Fruit fly (Drosophila melanogaster) whole organism, embryonic: ENCODE measurements around the gene CG12081.

ENCODE experiments used
- B-H1 ChIP-seq: fragments of 200-800 bp; sonication (Bioruptor generic); IDR thresholded peaks from 3 replicates; pipeline ENCODE4 v1.3.6; 2022; ENCODE audit warnings: missing biosample characterization, missing genetic modification characterization
- CG10654 ChIP-seq: fragments of 200-800 bp; sonication (Bioruptor generic); optimal IDR thresholded peaks from 2 replicates; lab custom pipeline; 2016; ENCODE audit warnings: missing biosample characterization, missing genetic modification characterization
- CG11085 ChIP-seq: fragments of 200-800 bp; sonication (Bioruptor generic); IDR thresholded peaks from 2 replicates; pipeline ENCODE4 v1.3.6; 2022; ENCODE audit warnings: missing biosample characterization, missing genetic modification characterization
- CG12155 ChIP-seq: fragments of 200-800 bp; sonication (Bioruptor generic); optimal IDR thresholded peaks from 3 replicates; lab custom pipeline; 2016; ENCODE audit warnings: missing biosample characterization, missing genetic modification characterization
- CG12391 ChIP-seq: fragments of 200-800 bp; sonication (Bioruptor generic); optimal IDR thresholded peaks from 3 replicates; lab custom pipeline; 2018; ENCODE audit warnings: missing biosample characterization, mild to moderate bottlenecking, missing genetic modification characterization, moderate library complexity
- CG13624 ChIP-seq: fragments of 200-800 bp; sonication (Bioruptor generic); optimal IDR thresholded peaks from 2 replicates; lab custom pipeline; 2016; ENCODE audit warnings: missing biosample characterization, missing genetic modification characterization
- CG1529 ChIP-seq: fragments of 200-800 bp; sonication (Bioruptor generic); optimal IDR thresholded peaks from 3 replicates; lab custom pipeline; 2018; ENCODE audit warnings: missing biosample characterization, missing genetic modification characterization
- CG17359 ChIP-seq: fragments of 200-800 bp; sonication (Bioruptor generic); optimal IDR thresholded peaks from 3 replicates; lab custom pipeline; 2018; ENCODE audit warnings: missing biosample characterization, mild to moderate bottlenecking, missing genetic modification characterization, moderate library complexity
- CG18262 ChIP-seq: fragments of 200-800 bp; optimal IDR thresholded peaks from 3 replicates; lab custom pipeline; 2019; ENCODE audit warnings: missing biosample characterization, mild to moderate bottlenecking, missing genetic modification characterization, moderate library complexity
- CG18619 ChIP-seq: fragments of 200-800 bp; sonication (Bioruptor generic); optimal IDR thresholded peaks from 3 replicates; lab custom pipeline; 2017; ENCODE audit warnings: missing biosample characterization, mild to moderate bottlenecking, missing genetic modification characterization
- CG2875 ChIP-seq: fragments of 200-800 bp; sonication (Bioruptor generic); optimal IDR thresholded peaks from 2 replicates; lab custom pipeline; 2017; ENCODE audit warnings: missing biosample characterization, mild to moderate bottlenecking, missing genetic modification characterization, missing genetic modification reagents
- CG30431 ChIP-seq: fragments of 200-800 bp; sonication (Bioruptor generic); optimal IDR thresholded peaks from 2 replicates; lab custom pipeline; 2017; ENCODE audit warnings: missing biosample characterization, missing genetic modification characterization
- CG3838 ChIP-seq: fragments of 200-800 bp; sonication (Bioruptor generic); optimal IDR thresholded peaks from 3 replicates; lab custom pipeline; 2016; ENCODE audit warnings: missing biosample characterization, missing genetic modification characterization
- CG7271 ChIP-seq: fragments of 200-800 bp; sonication (Bioruptor generic); optimal IDR thresholded peaks from 2 replicates; lab custom pipeline; 2018; ENCODE audit warnings: missing biosample characterization, mild to moderate bottlenecking, missing genetic modification characterization, moderate library complexity
- CG7745 ChIP-seq: fragments of 200-800 bp; sonication (Bioruptor generic); optimal IDR thresholded peaks from 2 replicates; lab custom pipeline; 2018; ENCODE audit warnings: missing biosample characterization, mild to moderate bottlenecking, missing genetic modification characterization, moderate library complexity
- CG8290 ChIP-seq, 3 experiments: fragments of 200-800 bp; sonication (Bioruptor generic); optimal IDR thresholded peaks; 2 replicates each; lab custom pipeline; 2016 to 2019; ENCODE audit warnings: missing biosample characterization in 3 of 3, missing genetic modification characterization in 3 of 3, mild to moderate bottlenecking in 2 of 3, moderate library complexity in 1 of 3
- CG9797 ChIP-seq: fragments of 200-800 bp; sonication (Bioruptor generic); optimal IDR thresholded peaks from 3 replicates; lab custom pipeline; 2018; ENCODE audit warnings: missing biosample characterization, mild to moderate bottlenecking, missing genetic modification characterization
- CG9817 ChIP-seq: fragments of 200-800 bp; sonication (Bioruptor generic); optimal IDR thresholded peaks from 2 replicates; lab custom pipeline; 2018; ENCODE audit warnings: missing biosample characterization, mild to moderate bottlenecking, missing genetic modification characterization, moderate library complexity
- CG9932 ChIP-seq: fragments of 200-800 bp; sonication (Bioruptor generic); IDR thresholded peaks from 2 replicates; pipeline ENCODE4 v1.3.6; 2022; ENCODE audit warnings: missing biosample characterization, missing genetic modification characterization
- CTCF ChIP-seq: fragments of 200-800 bp; sonication (Bioruptor generic); optimal IDR thresholded peaks from 2 replicates; lab custom pipeline; 2017; ENCODE audit warnings: missing biosample characterization, mild to moderate bottlenecking, missing genetic modification characterization, moderate library complexity
- CkIIα-i1 ChIP-seq: fragments of 200-800 bp; sonication (Bioruptor generic); IDR thresholded peaks from 2 replicates; pipeline ENCODE4 v1.3.6; 2022; ENCODE audit warnings: missing biosample characterization, missing genetic modification characterization
- Dfd ChIP-seq, 2 experiments: fragments of >200 bp; optimal IDR thresholded peaks; 2 replicates each; lab custom pipeline; 2017; ENCODE audit warnings: missing biosample characterization in 2 of 2, missing genetic modification characterization in 2 of 2
- Elba2 ChIP-seq: fragments of 200-800 bp; sonication (Bioruptor generic); optimal IDR thresholded peaks from 3 replicates; lab custom pipeline; 2016; ENCODE audit warnings: missing biosample characterization, missing genetic modification characterization
- HLH3B ChIP-seq: fragments of 200-800 bp; sonication (Bioruptor generic); IDR thresholded peaks from 2 replicates; pipeline ENCODE4 v1.3.6; 2022; ENCODE audit warnings: missing biosample characterization, missing genetic modification characterization
- HLH54F ChIP-seq: fragments of 200-800 bp; sonication (Bioruptor generic); optimal IDR thresholded peaks from 3 replicates; lab custom pipeline; 2016; ENCODE audit warnings: missing biosample characterization, missing genetic modification characterization
- Jarid2 ChIP-seq: fragments of 200-800 bp; sonication (Bioruptor generic); optimal IDR thresholded peaks from 3 replicates; lab custom pipeline; 2017; ENCODE audit warnings: mild to moderate bottlenecking, missing biosample characterization, missing genetic modification reagents, missing genetic modification characterization
- Lhr ChIP-seq: fragments of 200-800 bp; sonication (Bioruptor generic); optimal IDR thresholded peaks from 3 replicates; lab custom pipeline; 2017; ENCODE audit warnings: mild to moderate bottlenecking, missing biosample characterization, missing genetic modification reagents, missing genetic modification characterization
- Meics ChIP-seq: fragments of 200-800 bp; sonication (Bioruptor generic); optimal IDR thresholded peaks from 2 replicates; lab custom pipeline; 2017; ENCODE audit warnings: missing biosample characterization, mild to moderate bottlenecking, missing genetic modification characterization
- Nf-YB ChIP-seq: fragments of 200-800 bp; sonication (Bioruptor generic); optimal IDR thresholded peaks from 3 replicates; lab custom pipeline; 2019; ENCODE audit warnings: missing biosample characterization, mild to moderate bottlenecking, missing genetic modification characterization, moderate library complexity
- Side ChIP-seq: fragments of 200-800 bp; sonication (Bioruptor generic); optimal IDR thresholded peaks from 2 replicates; lab custom pipeline; 2016; ENCODE audit warnings: missing biosample characterization, missing genetic modification characterization
- Stat92E ChIP-seq, 3 experiments: fragments of >200 bp in 2 of 3; fragments of 200-800 bp in 1 of 3; sonication (Bioruptor generic) in 1 of 3; optimal IDR thresholded peaks; 2 replicates each; lab custom pipeline; 2017 to 2019; ENCODE audit warnings: missing biosample characterization in 3 of 3, missing genetic modification characterization in 3 of 3, mild to moderate bottlenecking in 1 of 3, moderate library complexity in 1 of 3
- TFAM ChIP-seq: fragments of 200-800 bp; sonication (Bioruptor generic); optimal IDR thresholded peaks from 2 replicates; lab custom pipeline; 2017; ENCODE audit warnings: missing biosample characterization, missing genetic modification characterization, inconsistent platforms
- ac ChIP-seq: fragments of 200-800 bp; sonication (Bioruptor generic); optimal IDR thresholded peaks from 3 replicates; lab custom pipeline; 2017; ENCODE audit warnings: missing biosample characterization, mild to moderate bottlenecking, missing genetic modification characterization
- ash1 ChIP-seq: fragments of 200-800 bp; sonication (Bioruptor generic); optimal IDR thresholded peaks from 2 replicates; lab custom pipeline; 2018; ENCODE audit warnings: missing biosample characterization, mild to moderate bottlenecking, missing genetic modification characterization
- bab2 ChIP-seq: fragments of 200-800 bp; sonication (Bioruptor generic); optimal IDR thresholded peaks from 2 replicates; lab custom pipeline; 2016; ENCODE audit warnings: missing biosample characterization, missing genetic modification characterization
- br ChIP-seq: fragments of >200 bp; optimal IDR thresholded peaks from 2 replicates; lab custom pipeline; 2017
- btn ChIP-seq: fragments of 200-800 bp; sonication (Bioruptor generic); optimal IDR thresholded peaks from 2 replicates; lab custom pipeline; 2016; ENCODE audit warnings: missing biosample characterization, missing genetic modification characterization
- cato ChIP-seq: fragments of 200-800 bp; sonication (Bioruptor generic); optimal IDR thresholded peaks from 2 replicates; lab custom pipeline; 2016; ENCODE audit warnings: missing biosample characterization, missing genetic modification characterization, borderline replicate concordance
- ci ChIP-seq: fragments of 200-800 bp; sonication (Bioruptor generic); IDR thresholded peaks from 3 replicates; pipeline ENCODE4 v1.3.6; 2022; ENCODE audit warnings: missing biosample characterization, missing genetic modification characterization
- exex ChIP-seq: fragments of 200-800 bp; sonication (Bioruptor generic); optimal IDR thresholded peaks from 4 replicates; lab custom pipeline; 2018; ENCODE audit warnings: missing biosample characterization, mild to moderate bottlenecking, missing genetic modification characterization, moderate library complexity
- eyg ChIP-seq: fragments of 200-800 bp; sonication (Bioruptor generic); optimal IDR thresholded peaks from 3 replicates; lab custom pipeline; 2016; ENCODE audit warnings: missing biosample characterization, missing genetic modification characterization
- fd102C ChIP-seq: fragments of 200-800 bp; sonication (Bioruptor generic); optimal IDR thresholded peaks from 2 replicates; lab custom pipeline; 2018; ENCODE audit warnings: missing biosample characterization, mild to moderate bottlenecking, missing genetic modification characterization, moderate library complexity
- gt ChIP-seq: fragments of 200-800 bp; sonication (Bioruptor generic); IDR thresholded peaks from 2 replicates; pipeline ENCODE4 v1.3.6; 2022; ENCODE audit warnings: missing biosample characterization, missing genetic modification characterization
- hbn ChIP-seq: fragments of 200-800 bp; sonication (Bioruptor generic); IDR thresholded peaks from 2 replicates; pipeline ENCODE4 v1.3.6; 2022; ENCODE audit warnings: missing biosample characterization, missing genetic modification characterization; ENCODE audit not compliant: partially characterized antibody
- hkb ChIP-seq, 2 experiments: fragments of 200-800 bp in 1 of 2; fragments of >200 bp in 1 of 2; sonication (Bioruptor generic) in 1 of 2; IDR thresholded peaks in 1 of 2; optimal IDR thresholded peaks in 1 of 2; 2 replicates each; pipeline versions ENCODE4 v1.3.6 to Lab custom; 2017 to 2022; ENCODE audit warnings: missing biosample characterization in 1 of 2, missing genetic modification characterization in 1 of 2
- knrl ChIP-seq: fragments of 200-800 bp; sonication (Bioruptor generic); IDR thresholded peaks from 3 replicates; pipeline ENCODE4 v1.3.6; 2022; ENCODE audit warnings: missing biosample characterization, missing genetic modification characterization; ENCODE audit not compliant: partially characterized antibody
- pum ChIP-seq: fragments of 200-800 bp; sonication (Bioruptor generic); optimal IDR thresholded peaks from 2 replicates; lab custom pipeline; 2016; ENCODE audit warnings: missing biosample characterization, missing genetic modification characterization
- stc ChIP-seq: fragments of 200-800 bp; sonication (Bioruptor generic); IDR thresholded peaks from 2 replicates; pipeline ENCODE4 v1.3.6; 2022; ENCODE audit warnings: missing biosample characterization, missing genetic modification characterization
- stwl ChIP-seq: fragments of 200-800 bp; sonication (Bioruptor generic); optimal IDR thresholded peaks from 3 replicates; lab custom pipeline; 2018; ENCODE audit warnings: missing biosample characterization, mild to moderate bottlenecking, missing genetic modification characterization, moderate library complexity
- ttk ChIP-seq: fragments of 200-800 bp; sonication (Bioruptor generic); IDR thresholded peaks from 2 replicates; pipeline ENCODE4 v2.1.2; 2022; ENCODE audit warnings: missing biosample characterization, missing genetic modification characterization
- wdn ChIP-seq: fragments of 200-800 bp; sonication (Bioruptor generic); IDR thresholded peaks from 2 replicates; pipeline ENCODE4 v1.3.6; 2022; ENCODE audit warnings: missing biosample characterization, missing genetic modification characterization

Gene CG12081

DNA sequence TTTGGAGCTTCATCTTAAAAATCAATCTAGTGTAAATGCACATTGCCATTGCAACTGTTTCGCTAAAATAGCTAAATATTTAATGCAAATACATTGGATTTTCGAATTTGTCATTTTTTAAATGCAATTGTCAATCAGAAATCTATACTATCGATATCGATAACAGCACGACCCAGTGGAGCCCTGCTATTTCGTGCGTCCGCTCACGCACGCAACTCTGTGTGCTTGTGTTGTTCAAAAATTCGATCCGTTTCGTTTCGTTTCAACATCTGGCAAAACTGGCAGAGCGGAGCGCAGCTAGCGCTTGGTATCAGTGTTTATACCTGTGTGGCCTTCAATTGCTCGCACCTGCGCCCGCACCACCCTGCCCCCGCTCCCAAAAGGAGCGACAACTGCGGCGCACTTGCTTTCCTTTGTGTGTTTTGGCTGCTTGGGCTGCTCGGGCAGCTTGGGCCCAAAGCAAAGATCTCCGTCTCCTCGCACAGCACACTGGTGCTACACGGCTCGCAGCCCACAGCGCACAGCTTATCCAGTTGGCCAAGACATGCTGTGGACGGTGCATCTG lies at the start of gene CG12081 (continued):
- TF ChIP-seq wdn (GFP tag; lab: Robert Waterston, UW) (no peak), stwl (tag; lab: Kevin White, UChicago) (peak; percentile 91), CG12155 (GFP tag; lab: Kevin White, UChicago) (no peak), CTCF (peak; percentile 3), Jarid2 (GFP tag; lab: Kevin White, UChicago) (no peak), CG17359 (tag; lab: Kevin White, UChicago) (no peak), CG11085 (GFP tag; lab: Robert Waterston, UW) (no peak), CG13624 (peak; percentile 23), Meics (GFP tag; lab: Kevin White, UChicago) (no peak), CG8290 (GFP tag; optimal IDR thresholded peaks at IDR 0.05; lab: Kevin White, UChicago) (peak; percentile 52), CG8290 (tag; optimal IDR thresholded peaks at IDR 0.05; lab: Kevin White, UChicago) (peak; percentile 18 to 78), ac (GFP tag; lab: Kevin White, UChicago) (no peak), CG7745 (tag; lab: Kevin White, UChicago) (no peak), btn (GFP tag; lab: Kevin White, UChicago) (no peak), TFAM (no peak), bab2 (GFP tag; lab: Kevin White, UChicago) (no peak), HLH54F (GFP tag; lab: Kevin White, UChicago) (no peak), Lhr (peak; percentile 48), ttk (GFP tag; lab: Robert Waterston, UW) (no peak), ci (GFP tag; lab: Robert Waterston, UW) (0 out of 3 replicates have a peak, but pooled peaks have one; percentile 40), Stat92E (GFP tag; optimal IDR thresholded peaks at IDR 0.05; lab: Kevin White, UChicago) (no peak), knrl (GFP tag; lab: Robert Waterston, UW) (peak; percentile 86), CG18619 (GFP tag; lab: Kevin White, UChicago) (no peak), CG18262 (tag; lab: Kevin White, UChicago) (no peak), hkb (optimal IDR thresholded peaks at IDR 0.05; lab: Kevin White, UChicago) (no peak), hkb (GFP tag; IDR thresholded peaks at IDR 0.05; lab: Robert Waterston, UW) (no peak), CG9797 (GFP tag; lab: Kevin White, UChicago) (no peak), br (lab: Kevin White, UChicago) (no peak), stc (no peak), B-H1 (no peak), hbn (peak; percentile 85), eyg (GFP tag; lab: Kevin White, UChicago) (no peak), CG3838 (no peak), CG9932 (GFP tag; lab: Robert Waterston, UW) (peak; percentile 38; the same call in 1 of the 2 replicates), ash1 (GFP tag; lab: Kevin White, UChicago) (no peak), cato (no peak), Elba2 (GFP tag; lab: Kevin White, UChicago) (peak; percentile 78), CG7271 (no peak), exex (no peak), CG30431 (GFP tag; lab: Kevin White, UChicago) (no peak), pum (GFP tag; lab: Kevin White, UChicago) (no peak), Dfd (GFP tag; optimal IDR thresholded peaks at IDR 0.05; lab: Kevin White, UChicago) (no peak), CG9817 (tag; lab: Kevin White, UChicago) (no peak), fd102C (GFP tag; lab: Kevin White, UChicago) (no peak), CkIIα-i1 (GFP tag; lab: Robert Waterston, UW) (no peak), gt (GFP tag; lab: Robert Waterston, UW) (no peak), Nf-YB (no peak), CG12391 (tag; lab: Kevin White, UChicago) (no peak), CG1529 (GFP tag; lab: Kevin White, UChicago) (no peak), HLH3B (GFP tag; lab: Robert Waterston, UW) (no peak), CG10654 (no peak), Side (GFP tag; lab: Kevin White, UChicago) (no peak), CG2875 (GFP tag; lab: Kevin White, UChicago) (no peak)
